Fruit fly (Drosophila melanogaster) whole organism, pupa: Measurements from ENCODE around the gene CG6441.

Experiments used
- CG13204 ChIP-seq: fragments of 200-800 bp; sonication (Bioruptor generic); optimal IDR thresholded peaks from 2 replicates; lab custom pipeline; 2018; ENCODE audit warnings: missing biosample characterization, mild to moderate bottlenecking, missing genetic modification characterization, moderate library complexity
- CG34367 ChIP-seq: fragments of 200-800 bp; sonication (Bioruptor generic); optimal IDR thresholded peaks from 2 replicates; lab custom pipeline; 2018; ENCODE audit warnings: missing biosample characterization, mild to moderate bottlenecking, missing genetic modification characterization
- CG8159 ChIP-seq: fragments of 200-800 bp; sonication (Bioruptor generic); optimal IDR thresholded peaks from 3 replicates; lab custom pipeline; 2018; ENCODE audit warnings: missing biosample characterization, mild to moderate bottlenecking, missing genetic modification characterization, moderate library complexity

DNA sequence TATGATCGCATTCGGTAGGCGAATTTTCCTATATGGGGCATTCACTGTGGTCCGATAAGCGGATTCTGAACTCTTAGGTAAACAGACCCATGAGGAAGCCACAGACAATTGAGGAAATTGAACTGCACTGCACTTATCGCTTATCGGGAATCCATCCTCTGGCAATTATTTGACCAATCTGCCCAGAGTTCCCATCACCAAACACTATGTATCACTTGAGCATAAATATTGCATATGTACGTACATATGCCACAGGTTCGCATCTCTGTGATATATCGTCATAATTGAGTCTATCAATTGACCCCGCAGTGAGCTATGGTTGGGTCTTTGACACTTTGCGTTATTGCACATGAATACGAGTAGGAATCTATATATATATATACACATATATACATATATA lies 26.1 kb upstream of the CG6441 start:
- TF ChIP-seq CG34367 (tag; lab: Kevin White, UChicago) (no peak), CG8159 (no peak), CG13204 (GFP tag; lab: Kevin White, UChicago) (no peak)
